Worm (Caenorhabditis elegans) whole organism, early embryonic: ENCODE data around the gene F11A5.18.

Experiments used
- B0310.2 ChIP-seq: sonication (generic microtip); optimal IDR thresholded peaks from 2 replicates; lab custom pipeline; 2016; ENCODE audit warnings: mild to moderate bottlenecking, missing genetic modification characterization, missing compliant biosample characterization
- F13C5.2 ChIP-seq: sonication (generic microtip); optimal IDR thresholded peaks from 2 replicates; lab custom pipeline; 2017; ENCODE audit warnings: mild to moderate bottlenecking, missing genetic modification characterization, inconsistent platforms, missing compliant biosample characterization
- aly-1 ChIP-seq: sonication (generic microtip); optimal IDR thresholded peaks from 2 replicates; lab custom pipeline; 2016; ENCODE audit warnings: missing genetic modification characterization, missing compliant biosample characterization
- ama-1 ChIP-seq: fragments of 150-350 bp; optimal IDR thresholded peaks from 2 replicates; lab custom pipeline; 2014
- ceh-13 ChIP-seq: fragments of 200-800 bp; sonication (Bioruptor generic); optimal IDR thresholded peaks from 2 replicates; lab custom pipeline; 2018; ENCODE audit warnings: mild to moderate bottlenecking, missing genetic modification characterization, missing compliant biosample characterization
- ceh-36 ChIP-seq: sonication (generic microtip); optimal IDR thresholded peaks from 2 replicates; lab custom pipeline; 2016; ENCODE audit warnings: missing genetic modification characterization, inconsistent platforms, missing compliant biosample characterization
- ets-7 ChIP-seq: sonication (generic microtip); optimal IDR thresholded peaks from 2 replicates; lab custom pipeline; 2016; ENCODE audit warnings: missing genotype, missing genetic modification characterization, missing compliant biosample characterization
- flt-1 ChIP-seq: fragments of 200-800 bp; sonication (Bioruptor generic); IDR thresholded peaks from 2 replicates; pipeline ENCODE4 v1.3.6; 2022; ENCODE audit warnings: missing genetic modification characterization, missing compliant biosample characterization
- hmbx-1 ChIP-seq: sonication (generic microtip); optimal IDR thresholded peaks from 2 replicates; lab custom pipeline; 2016; ENCODE audit warnings: mild to moderate bottlenecking, missing genetic modification characterization, missing compliant biosample characterization
- hmg-4 ChIP-seq: fragments of 200-800 bp; sonication (Bioruptor generic); optimal IDR thresholded peaks from 2 replicates; lab custom pipeline; 2018; ENCODE audit warnings: mild to moderate bottlenecking, missing genetic modification characterization, missing compliant biosample characterization
- hnd-1 ChIP-seq: sonication (generic microtip); optimal IDR thresholded peaks from 2 replicates; lab custom pipeline; 2016; ENCODE audit warnings: missing genetic modification characterization, missing compliant biosample characterization
- pes-1 ChIP-seq: fragments of 200-800 bp; sonication (Bioruptor generic); IDR thresholded peaks from 2 replicates; pipeline ENCODE4 v1.3.6; 2022; ENCODE audit warnings: missing genetic modification reagents, missing genetic modification characterization, missing compliant biosample characterization
- scrt-1 ChIP-seq: fragments of 200-800 bp; sonication (Bioruptor generic); IDR thresholded peaks from 2 replicates; pipeline ENCODE4 v1.3.6; 2022; ENCODE audit warnings: missing genetic modification characterization, missing compliant biosample characterization
- sea-1 ChIP-seq: fragments of 200-800 bp; sonication (Bioruptor generic); conservative IDR thresholded peaks from 2 replicates; pipeline ENCODE4 v1.3.6; 2022; ENCODE audit warnings: missing genetic modification characterization, missing compliant biosample characterization
- tbx-11 ChIP-seq: fragments of 200-800 bp; sonication (Bioruptor generic); IDR thresholded peaks from 2 replicates; pipeline ENCODE4 v1.3.6; 2022; ENCODE audit warnings: missing genetic modification characterization, missing compliant biosample characterization
- tbx-37 ChIP-seq: fragments of 200-800 bp; sonication (Bioruptor generic); conservative IDR thresholded peaks from 2 replicates; pipeline ENCODE4 v1.3.6; 2022; ENCODE audit warnings: missing genetic modification reagents, missing genetic modification characterization, missing compliant biosample characterization
- tra-4 ChIP-seq: sonication (generic microtip); optimal IDR thresholded peaks from 2 replicates; lab custom pipeline; 2017; ENCODE audit warnings: missing genetic modification characterization, missing compliant biosample characterization

F11A5.18 gene

ce11 chrV:16218522-16218921, 15.8 kb downstream of the F11A5.18 start, which contains the start of gene F11A5.15:
Gene F11A5.15, minus strand, starts transcription at chrV:16218622.
- TF ChIP-seq F13C5.2 (tag; lab: Kevin White, UChicago) (no peak), ama-1 (lab: Kevin White, UChicago) (no peak), tra-4 (tag; lab: Kevin White, UChicago) (no peak), hmg-4 (GFP tag; lab: Kevin White, UChicago) (no peak), tbx-11 (GFP tag; lab: Robert Waterston, UW) (no peak), sea-1 (GFP tag; lab: Robert Waterston, UW) (no peak), B0310.2 (tag; lab: Kevin White, UChicago) (no peak), ets-7 (tag; lab: Kevin White, UChicago) (no peak), pes-1 (no peak)

DNA sequence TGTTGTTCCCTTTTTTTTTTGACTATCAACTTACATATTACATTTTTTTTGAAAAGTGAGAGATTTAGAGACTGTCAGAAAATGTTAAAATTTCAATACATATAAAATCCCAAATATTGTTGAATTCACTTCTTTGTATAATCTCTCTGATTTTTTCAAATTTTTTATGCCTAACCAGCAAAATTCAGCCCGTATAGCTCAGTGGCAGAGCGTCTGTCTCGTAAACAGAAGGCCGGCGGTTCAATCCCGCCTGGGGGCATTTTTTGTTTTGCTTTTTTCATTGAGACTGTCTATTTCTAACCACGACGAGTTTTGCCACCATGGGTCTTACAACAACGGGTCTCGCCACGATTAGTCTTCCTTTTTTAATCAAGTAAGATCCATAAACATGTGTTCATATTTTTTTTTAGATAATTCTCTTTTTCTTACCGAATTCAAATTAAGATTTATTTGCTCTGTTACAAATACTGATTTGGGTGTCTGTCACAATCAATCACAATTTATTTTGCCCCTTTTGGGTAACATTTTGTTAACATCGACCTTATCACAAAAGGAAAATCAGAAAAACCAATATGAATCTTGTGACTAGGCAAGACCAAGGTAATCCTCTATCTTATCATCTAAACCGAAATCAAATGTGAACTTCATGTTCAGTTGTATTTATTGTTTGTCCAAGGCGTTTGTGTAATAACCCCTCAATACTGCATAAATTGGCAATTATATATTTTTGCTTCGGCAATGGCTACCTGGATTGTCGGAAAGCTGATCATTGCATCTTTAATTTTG, 16.4 kb downstream of the F11A5.18 start, which contains the start of gene glc-1:
Gene glc-1 (plus strand): TSS at position 663 of the 786 bp plus-strand sequence.
- no peak for TF ChIP-seq tbx-37 (GFP tag; lab: Robert Waterston, UW)
- TF ChIP-seq aly-1 = no peak
- TF ChIP-seq hnd-1 (tag; lab: Kevin White, UChicago) = no peak
- no peak for TF ChIP-seq sea-1 (GFP tag; lab: Robert Waterston, UW)
- TF ChIP-seq hmg-4 (GFP tag; lab: Kevin White, UChicago) = no peak
- TF ChIP-seq ama-1 (lab: Kevin White, UChicago) = no peak
- no peak for TF ChIP-seq ceh-13
- TF ChIP-seq tra-4 (tag; lab: Kevin White, UChicago) = no peak
- TF ChIP-seq B0310.2 (tag; lab: Kevin White, UChicago) = no peak
- TF ChIP-seq pes-1 = no peak
- no peak for TF ChIP-seq scrt-1
- no peak for TF ChIP-seq hmbx-1 (tag; lab: Kevin White, UChicago)
- TF ChIP-seq ceh-36 (tag; lab: Kevin White, UChicago) = no peak
- no peak for TF ChIP-seq tbx-11 (GFP tag; lab: Robert Waterston, UW)
- TF ChIP-seq ets-7 (tag; lab: Kevin White, UChicago) = no peak
- TF ChIP-seq F13C5.2 (tag; lab: Kevin White, UChicago) = no peak
- TF ChIP-seq flt-1 = no peak

ce11 chrV:16220020-16220419, 17.3 kb downstream of the F11A5.18 start:
- no peak for TF ChIP-seq tra-4 (tag; lab: Kevin White, UChicago)
- TF ChIP-seq hnd-1 (tag; lab: Kevin White, UChicago) = no peak
- no peak for TF ChIP-seq sea-1 (GFP tag; lab: Robert Waterston, UW)

- TF ChIP-seq scrt-1 (no peak), flt-1 (no peak), tbx-11 (GFP tag; lab: Robert Waterston, UW) (no peak), pes-1 (no peak), sea-1 (GFP tag; lab: Robert Waterston, UW) (no peak), tra-4 (tag; lab: Kevin White, UChicago) (no peak), tbx-37 (GFP tag; lab: Robert Waterston, UW) (no peak), ceh-36 (tag; lab: Kevin White, UChicago) (no peak), hnd-1 (tag; lab: Kevin White, UChicago) (no peak), hmbx-1 (tag; lab: Kevin White, UChicago) (no peak), ama-1 (lab: Kevin White, UChicago) (no peak), hmg-4 (GFP tag; lab: Kevin White, UChicago) (no peak), ets-7 (tag; lab: Kevin White, UChicago) (no peak), ceh-13 (no peak), F13C5.2 (tag; lab: Kevin White, UChicago) (no peak), B0310.2 (tag; lab: Kevin White, UChicago) (no peak)
These were observed 21.3 kb downstream of the F11A5.18 start, which contains the start of gene stdh-2 for ce11 chrV:16224027-16224426. Gene stdh-2, plus strand, starts transcription at chrV:16224327.

DNA sequence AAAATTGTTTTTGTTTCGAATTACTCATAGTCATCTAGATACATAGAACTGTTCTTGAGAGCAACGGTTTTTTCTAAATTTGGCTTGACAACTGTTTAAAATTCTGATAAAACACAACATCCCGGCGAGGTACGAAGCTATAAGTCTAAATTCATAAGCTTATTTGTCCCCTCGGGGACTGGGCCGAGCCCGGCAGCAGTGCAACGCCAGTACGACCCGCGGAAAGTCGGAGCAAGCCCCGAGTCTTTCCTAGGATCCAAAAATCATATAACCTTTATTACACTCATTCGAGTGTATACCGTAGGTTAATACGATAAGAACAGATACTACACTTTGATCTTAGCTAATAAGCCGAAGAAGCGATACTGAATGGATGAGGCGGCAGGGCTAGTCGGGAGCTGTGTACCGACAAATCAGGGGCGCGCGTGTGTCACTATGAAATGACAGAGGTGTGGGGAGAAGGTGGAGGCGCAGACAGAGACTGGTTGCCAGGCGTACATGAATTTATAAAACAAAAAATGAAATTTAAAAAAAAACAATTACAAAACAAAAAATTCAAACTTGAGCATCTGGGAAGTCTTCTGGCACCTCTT, 22.9 kb downstream of the F11A5.18 start:
- TF ChIP-seq tra-4 (tag; lab: Kevin White, UChicago) (no peak), ama-1 (lab: Kevin White, UChicago) (no peak), sea-1 (GFP tag; lab: Robert Waterston, UW) (no peak), aly-1 (no peak), tbx-37 (GFP tag; lab: Robert Waterston, UW) (no peak), ets-7 (tag; lab: Kevin White, UChicago) (no peak), hnd-1 (tag; lab: Kevin White, UChicago) (no peak), ceh-13 (no peak), pes-1 (no peak), flt-1 (no peak), tbx-11 (GFP tag; lab: Robert Waterston, UW) (no peak), hmg-4 (GFP tag; lab: Kevin White, UChicago) (no peak)

- TF ChIP-seq tbx-11 (GFP tag; lab: Robert Waterston, UW) = no peak
- TF ChIP-seq ama-1 (lab: Kevin White, UChicago) = no peak
- TF ChIP-seq flt-1 = no peak
- TF ChIP-seq B0310.2 (tag; lab: Kevin White, UChicago) = no peak
- TF ChIP-seq F13C5.2 (tag; lab: Kevin White, UChicago) = no peak
- no peak for TF ChIP-seq hmg-4 (GFP tag; lab: Kevin White, UChicago)
- TF ChIP-seq pes-1 = no peak
- no peak for TF ChIP-seq sea-1 (GFP tag; lab: Robert Waterston, UW)
- no peak for TF ChIP-seq scrt-1
- no peak for TF ChIP-seq hmbx-1 (tag; lab: Kevin White, UChicago)
- no peak for TF ChIP-seq tra-4 (tag; lab: Kevin White, UChicago)
- TF ChIP-seq ceh-13 = no peak
- TF ChIP-seq ets-7 (tag; lab: Kevin White, UChicago) = no peak
- TF ChIP-seq ceh-36 (tag; lab: Kevin White, UChicago) = no peak
- TF ChIP-seq tbx-37 (GFP tag; lab: Robert Waterston, UW) = no peak
These were observed 23.9 kb downstream of the F11A5.18 start, which contains the start of gene F11A5.13 for ce11 chrV:16226581-16226980. Gene F11A5.13, minus strand, starts transcription at chrV:16226681.
